Worm (Caenorhabditis elegans): ENCODE measurements around the gene Y19D10B.6.

ce11 chrV:2325052-2325451 lies 4.2 kb upstream of the Y19D10B.6 start, which contains the start of gene pud-3:
- TF ChIP-seq C04F5.9 (tag; optimal IDR thresholded peaks at IDR 0.05) (no peak), snpc-4 (tag; optimal IDR thresholded peaks at IDR 0.05) (no peak), unc-62 (GFP tag; optimal IDR thresholded peaks at IDR 0.05) (no peak), pqm-1 (tag; optimal IDR thresholded peaks at IDR 0.05) (no peak), unc-30 (tag; optimal IDR thresholded peaks at IDR 0.05) (no peak), skn-1 (tag; optimal IDR thresholded peaks at IDR 0.05) (no peak)
